Worm (Caenorhabditis elegans) whole organism, early embryonic: ENCODE data around the gene H23N18.5.
"Not testable (repeated sequence)": the region's sequence is repeated elsewhere in the genome, so short reads cannot be mapped to it uniquely, and the experiment has no call there.

Experiments used
- B0310.2 ChIP-seq: sonication (generic microtip); optimal IDR thresholded peaks from 2 replicates; lab custom pipeline; 2016; ENCODE audit warnings: mild to moderate bottlenecking, missing genetic modification characterization, missing compliant biosample characterization
- F13C5.2 ChIP-seq: sonication (generic microtip); optimal IDR thresholded peaks from 2 replicates; lab custom pipeline; 2017; ENCODE audit warnings: mild to moderate bottlenecking, missing genetic modification characterization, inconsistent platforms, missing compliant biosample characterization
- aly-1 ChIP-seq: sonication (generic microtip); optimal IDR thresholded peaks from 2 replicates; lab custom pipeline; 2016; ENCODE audit warnings: missing genetic modification characterization, missing compliant biosample characterization
- ama-1 ChIP-seq: fragments of 150-350 bp; optimal IDR thresholded peaks from 2 replicates; lab custom pipeline; 2014
- ceh-13 ChIP-seq: fragments of 200-800 bp; sonication (Bioruptor generic); optimal IDR thresholded peaks from 2 replicates; lab custom pipeline; 2018; ENCODE audit warnings: mild to moderate bottlenecking, missing genetic modification characterization, missing compliant biosample characterization
- ceh-36 ChIP-seq: sonication (generic microtip); optimal IDR thresholded peaks from 2 replicates; lab custom pipeline; 2016; ENCODE audit warnings: missing genetic modification characterization, inconsistent platforms, missing compliant biosample characterization
- ets-7 ChIP-seq: sonication (generic microtip); optimal IDR thresholded peaks from 2 replicates; lab custom pipeline; 2016; ENCODE audit warnings: missing genotype, missing genetic modification characterization, missing compliant biosample characterization
- flt-1 ChIP-seq: fragments of 200-800 bp; sonication (Bioruptor generic); IDR thresholded peaks from 2 replicates; pipeline ENCODE4 v1.3.6; 2022; ENCODE audit warnings: missing genetic modification characterization, missing compliant biosample characterization
- hmbx-1 ChIP-seq: sonication (generic microtip); optimal IDR thresholded peaks from 2 replicates; lab custom pipeline; 2016; ENCODE audit warnings: mild to moderate bottlenecking, missing genetic modification characterization, missing compliant biosample characterization
- hmg-4 ChIP-seq: fragments of 200-800 bp; sonication (Bioruptor generic); optimal IDR thresholded peaks from 2 replicates; lab custom pipeline; 2018; ENCODE audit warnings: mild to moderate bottlenecking, missing genetic modification characterization, missing compliant biosample characterization
- hnd-1 ChIP-seq: sonication (generic microtip); optimal IDR thresholded peaks from 2 replicates; lab custom pipeline; 2016; ENCODE audit warnings: missing genetic modification characterization, missing compliant biosample characterization
- pes-1 ChIP-seq: fragments of 200-800 bp; sonication (Bioruptor generic); IDR thresholded peaks from 2 replicates; pipeline ENCODE4 v1.3.6; 2022; ENCODE audit warnings: missing genetic modification reagents, missing genetic modification characterization, missing compliant biosample characterization
- scrt-1 ChIP-seq: fragments of 200-800 bp; sonication (Bioruptor generic); IDR thresholded peaks from 2 replicates; pipeline ENCODE4 v1.3.6; 2022; ENCODE audit warnings: missing genetic modification characterization, missing compliant biosample characterization
- sea-1 ChIP-seq: fragments of 200-800 bp; sonication (Bioruptor generic); conservative IDR thresholded peaks from 2 replicates; pipeline ENCODE4 v1.3.6; 2022; ENCODE audit warnings: missing genetic modification characterization, missing compliant biosample characterization
- tbx-11 ChIP-seq: fragments of 200-800 bp; sonication (Bioruptor generic); IDR thresholded peaks from 2 replicates; pipeline ENCODE4 v1.3.6; 2022; ENCODE audit warnings: missing genetic modification characterization, missing compliant biosample characterization
- tbx-37 ChIP-seq: fragments of 200-800 bp; sonication (Bioruptor generic); conservative IDR thresholded peaks from 2 replicates; pipeline ENCODE4 v1.3.6; 2022; ENCODE audit warnings: missing genetic modification reagents, missing genetic modification characterization, missing compliant biosample characterization
- tra-4 ChIP-seq: sonication (generic microtip); optimal IDR thresholded peaks from 2 replicates; lab custom pipeline; 2017; ENCODE audit warnings: missing genetic modification characterization, missing compliant biosample characterization

The H23N18.5 gene

DNA sequence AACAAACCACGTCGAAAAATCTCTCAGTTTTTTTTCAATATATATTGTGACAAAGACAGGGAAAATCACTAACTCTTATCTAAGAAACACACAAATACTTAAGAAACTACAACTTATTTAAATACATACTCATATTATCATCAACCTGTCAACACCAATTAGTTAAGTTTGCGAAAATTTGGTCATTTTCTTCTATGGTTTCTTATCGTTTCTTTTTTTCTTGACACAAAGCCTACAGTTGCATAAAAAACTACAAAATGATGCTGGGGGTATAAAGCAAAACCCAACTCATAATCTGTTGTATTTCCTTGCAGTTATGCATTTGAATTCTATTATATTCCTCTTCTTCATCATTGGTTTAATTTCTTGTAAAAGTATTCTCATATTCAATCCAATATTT is 11.1 kb downstream of the H23N18.5 start, which contains the start of gene ugt-67:
Gene ugt-67, plus strand, starts transcription at position 301 of the 400 bp plus-strand sequence.
- no peak for TF ChIP-seq pes-1
- TF ChIP-seq sea-1 (GFP tag; lab: Robert Waterston, UW): no peak
- TF ChIP-seq B0310.2 (tag; lab: Kevin White, UChicago): no peak
- TF ChIP-seq tbx-37 (GFP tag; lab: Robert Waterston, UW): no peak
- TF ChIP-seq F13C5.2 (tag; lab: Kevin White, UChicago): no peak
- TF ChIP-seq ceh-13 (GFP tag; lab: Kevin White, UChicago): no peak
- no peak for TF ChIP-seq aly-1 (tag; lab: Kevin White, UChicago)
- TF ChIP-seq ceh-36 (tag; lab: Kevin White, UChicago): no peak
- no peak for TF ChIP-seq hnd-1 (tag; lab: Kevin White, UChicago)
- no peak for TF ChIP-seq flt-1
- no peak for TF ChIP-seq hmbx-1
- TF ChIP-seq scrt-1 (GFP tag; lab: Robert Waterston, UW): no peak
- no peak for TF ChIP-seq tra-4
- TF ChIP-seq ets-7 (tag; lab: Kevin White, UChicago): no peak

DNA sequence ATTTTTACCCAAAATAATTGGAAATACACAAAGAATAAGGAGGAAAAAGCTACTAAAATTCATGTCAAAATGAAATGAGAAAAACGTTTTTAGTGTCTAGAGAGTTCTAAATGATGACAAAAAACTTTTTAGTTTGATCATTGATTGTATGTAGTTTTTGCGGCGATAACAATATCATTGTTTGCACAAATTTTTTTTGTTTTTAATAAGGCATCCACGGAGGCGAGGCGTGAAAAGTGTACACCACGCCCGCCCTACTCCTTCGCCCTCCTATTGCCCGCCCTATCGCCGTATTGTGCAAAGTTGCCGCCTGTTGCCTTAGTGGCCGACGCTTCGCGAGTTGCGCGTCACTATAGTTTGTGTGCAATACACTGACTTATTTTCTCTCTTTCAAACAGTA is 12.2 kb downstream of the H23N18.5 start, which contains the start of gene ugt-10:
Gene ugt-10, minus strand, starts transcription at position 101 of the 400 bp plus-strand sequence.
- not testable (repeated sequence) for TF ChIP-seq hmg-4 (GFP tag; lab: Kevin White, UChicago); ets-7 (tag; lab: Kevin White, UChicago); tra-4

DNA sequence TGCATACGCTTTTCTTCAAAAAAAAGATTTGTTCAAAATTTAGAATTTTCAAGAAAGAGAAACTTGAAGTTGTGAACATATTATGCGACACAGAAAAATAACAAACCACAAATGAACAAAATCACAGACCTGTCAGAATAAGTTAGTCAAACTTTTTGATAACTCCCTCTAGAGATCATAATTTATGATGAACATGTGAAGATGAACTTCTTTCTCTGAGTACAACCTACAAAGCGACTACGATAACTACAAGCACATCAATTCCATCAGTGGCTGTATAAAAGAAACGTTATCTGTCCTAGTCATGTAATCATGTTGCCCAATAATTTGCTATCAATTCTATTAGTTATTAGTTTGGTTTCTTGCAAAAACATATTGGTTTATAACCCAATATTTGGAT is 16.4 kb downstream of the H23N18.5 start, which contains the start of gene ugt-9:
Gene ugt-9, plus strand, starts transcription at position 305 of the 400 bp plus-strand sequence.
- TF ChIP-seq flt-1 (no peak), aly-1 (tag; lab: Kevin White, UChicago) (no peak), scrt-1 (GFP tag; lab: Robert Waterston, UW) (no peak), B0310.2 (tag; lab: Kevin White, UChicago) (no peak), tra-4 (no peak), ceh-36 (tag; lab: Kevin White, UChicago) (no peak), hmbx-1 (no peak), ama-1 (lab: Kevin White, UChicago) (no peak), tbx-37 (GFP tag; lab: Robert Waterston, UW) (no peak), ets-7 (tag; lab: Kevin White, UChicago) (no peak), F13C5.2 (tag; lab: Kevin White, UChicago) (no peak), tbx-11 (GFP tag; lab: Robert Waterston, UW) (no peak), ceh-13 (GFP tag; lab: Kevin White, UChicago) (no peak), hmg-4 (GFP tag; lab: Kevin White, UChicago) (no peak), sea-1 (GFP tag; lab: Robert Waterston, UW) (no peak), pes-1 (no peak), hnd-1 (tag; lab: Kevin White, UChicago) (no peak)

DNA sequence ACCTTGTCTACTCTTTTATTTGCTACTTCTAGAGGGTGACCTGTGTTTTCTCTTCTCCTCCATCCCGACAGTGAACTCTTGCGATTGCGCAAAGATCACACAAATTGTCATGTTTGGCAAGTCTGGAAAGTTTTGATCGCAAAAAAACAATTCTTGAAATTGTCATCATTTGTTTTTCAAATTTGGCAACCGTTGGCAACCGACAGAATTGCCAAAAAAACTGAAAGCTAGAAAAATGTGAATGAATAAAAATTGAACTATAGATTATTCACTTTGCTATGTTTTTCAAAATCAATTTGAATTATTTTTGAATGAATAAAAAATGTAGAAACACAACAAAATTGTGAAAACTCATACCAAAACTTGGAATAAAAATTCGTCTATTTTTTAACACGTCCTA is 17.2 kb downstream of the H23N18.5 start, which contains the start of gene ugt-11:
Gene ugt-11, minus strand, starts transcription at position 101 of the 400 bp plus-strand sequence.
- no peak for TF ChIP-seq ama-1 (lab: Kevin White, UChicago)
- TF ChIP-seq tbx-11 (GFP tag; lab: Robert Waterston, UW): no peak
- TF ChIP-seq ceh-36 (tag; lab: Kevin White, UChicago): no peak
- TF ChIP-seq hnd-1 (tag; lab: Kevin White, UChicago): no peak

DNA sequence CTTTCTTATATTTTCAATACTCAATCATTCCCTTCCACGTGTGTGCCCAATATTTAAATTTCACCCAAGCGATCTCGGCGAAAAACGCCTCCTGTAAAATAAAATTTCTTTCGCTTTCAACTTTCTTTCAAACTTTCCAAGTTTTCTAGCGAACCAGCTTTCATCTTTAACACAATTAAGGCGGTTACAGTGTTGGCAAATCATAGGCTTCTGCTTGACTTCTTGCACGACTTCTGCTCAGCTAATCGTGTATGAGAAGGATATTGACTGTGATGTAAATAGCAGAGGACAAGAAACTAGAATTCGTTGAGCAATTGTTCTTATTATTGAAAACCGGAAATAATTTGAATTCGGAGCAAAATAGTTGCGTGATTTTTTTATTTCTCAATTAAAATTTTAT is 20.9 kb downstream of the H23N18.5 start:
- TF ChIP-seq pes-1 (no peak), scrt-1 (GFP tag; lab: Robert Waterston, UW) (no peak), hmbx-1 (no peak), aly-1 (tag; lab: Kevin White, UChicago) (no peak), F13C5.2 (tag; lab: Kevin White, UChicago) (no peak), B0310.2 (tag; lab: Kevin White, UChicago) (no peak), hnd-1 (tag; lab: Kevin White, UChicago) (no peak), ama-1 (lab: Kevin White, UChicago) (no peak), flt-1 (no peak), sea-1 (GFP tag; lab: Robert Waterston, UW) (no peak), hmg-4 (GFP tag; lab: Kevin White, UChicago) (no peak), ceh-36 (tag; lab: Kevin White, UChicago) (no peak), tra-4 (no peak), ets-7 (tag; lab: Kevin White, UChicago) (no peak)

DNA sequence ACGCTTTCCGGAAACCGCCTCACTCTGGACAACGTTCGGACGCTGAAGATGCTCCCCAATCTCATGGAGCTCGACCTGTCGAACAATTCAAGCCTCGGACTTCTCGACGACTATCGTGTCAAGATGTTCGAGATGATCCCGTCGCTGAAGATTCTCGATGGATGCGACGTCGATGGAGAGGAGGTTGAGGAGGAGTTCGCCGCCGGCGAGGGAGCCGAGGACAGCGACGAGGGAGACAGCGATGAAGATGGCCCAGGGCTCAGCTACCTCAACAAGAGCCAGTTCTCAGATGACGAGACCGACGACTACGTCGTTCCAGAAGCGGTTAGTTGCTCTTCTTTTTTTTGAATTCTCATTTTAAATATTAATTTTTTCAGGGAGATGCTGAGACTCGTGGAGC is 21.4 kb downstream of the H23N18.5 start:
- TF ChIP-seq flt-1 (no peak), hnd-1 (tag; lab: Kevin White, UChicago) (no peak), scrt-1 (GFP tag; lab: Robert Waterston, UW) (no peak), aly-1 (tag; lab: Kevin White, UChicago) (no peak), sea-1 (GFP tag; lab: Robert Waterston, UW) (no peak), tbx-11 (GFP tag; lab: Robert Waterston, UW) (no peak), B0310.2 (tag; lab: Kevin White, UChicago) (no peak), hmbx-1 (no peak), ama-1 (lab: Kevin White, UChicago) (no peak)

DNA sequence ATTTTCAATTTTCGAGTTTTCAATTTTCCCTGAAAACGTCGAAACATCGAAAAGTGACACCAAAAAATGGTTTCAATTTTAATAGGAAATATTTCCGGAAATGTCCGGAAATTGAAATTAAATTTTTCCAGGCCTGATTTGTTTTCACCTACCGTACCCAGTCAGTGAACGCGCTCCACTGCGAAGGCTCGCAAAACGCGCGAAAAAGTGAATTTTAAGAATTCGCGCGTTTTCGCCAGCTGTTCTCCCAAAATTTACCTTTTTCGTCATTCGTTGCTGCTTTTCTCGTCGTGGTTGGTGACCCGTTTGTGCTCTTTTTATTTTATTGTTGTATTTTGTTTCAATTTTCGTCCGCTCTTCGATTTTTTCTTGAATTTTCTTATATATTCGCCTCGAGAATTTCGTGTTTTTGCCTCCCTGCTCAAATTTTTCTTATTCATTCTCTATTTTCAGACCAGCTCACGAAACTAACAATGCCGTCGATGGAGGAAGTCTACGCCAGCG is 22.2 kb downstream of the H23N18.5 start, which contains the start of gene T19H12.2:
Gene T19H12.2, plus strand, starts transcription at position 454 of the 504 bp plus-strand sequence.
- no peak for TF ChIP-seq ceh-36 (tag; lab: Kevin White, UChicago)
- TF ChIP-seq flt-1: no peak
- no peak for TF ChIP-seq tbx-37 (GFP tag; lab: Robert Waterston, UW)
- TF ChIP-seq sea-1 (GFP tag; lab: Robert Waterston, UW): no peak

DNA sequence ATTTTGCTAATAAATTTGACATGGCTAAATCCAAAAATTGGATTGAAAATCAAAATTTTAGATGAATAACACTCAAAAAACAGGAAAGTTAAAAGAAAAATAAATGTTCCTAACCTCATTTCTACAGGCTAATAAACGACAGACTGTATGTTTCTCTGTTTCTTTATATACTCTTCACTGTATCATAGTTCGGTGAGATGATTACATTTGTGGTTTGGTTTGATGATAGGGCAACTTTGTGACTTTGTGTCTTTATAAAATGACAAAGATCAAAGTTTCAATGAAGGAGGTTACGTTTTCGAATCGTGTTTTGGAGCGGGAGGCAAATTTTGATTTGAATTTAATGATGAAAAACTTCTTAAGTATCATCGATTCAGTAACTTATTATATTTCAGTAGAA is 22.7 kb downstream of the H23N18.5 start, which contains the start of gene ugt-12:
Gene ugt-12, minus strand, starts transcription at position 153 of the 400 bp plus-strand sequence.
- TF ChIP-seq tra-4 (no peak), B0310.2 (tag; lab: Kevin White, UChicago) (no peak), ceh-36 (tag; lab: Kevin White, UChicago) (no peak), pes-1 (no peak), sea-1 (GFP tag; lab: Robert Waterston, UW) (no peak), scrt-1 (GFP tag; lab: Robert Waterston, UW) (no peak), tbx-11 (GFP tag; lab: Robert Waterston, UW) (no peak), F13C5.2 (tag; lab: Kevin White, UChicago) (no peak), aly-1 (tag; lab: Kevin White, UChicago) (no peak)
